Worm (Caenorhabditis elegans): ENCODE measurements around the gene ergi-2.

ergi-2 gene

DNA sequence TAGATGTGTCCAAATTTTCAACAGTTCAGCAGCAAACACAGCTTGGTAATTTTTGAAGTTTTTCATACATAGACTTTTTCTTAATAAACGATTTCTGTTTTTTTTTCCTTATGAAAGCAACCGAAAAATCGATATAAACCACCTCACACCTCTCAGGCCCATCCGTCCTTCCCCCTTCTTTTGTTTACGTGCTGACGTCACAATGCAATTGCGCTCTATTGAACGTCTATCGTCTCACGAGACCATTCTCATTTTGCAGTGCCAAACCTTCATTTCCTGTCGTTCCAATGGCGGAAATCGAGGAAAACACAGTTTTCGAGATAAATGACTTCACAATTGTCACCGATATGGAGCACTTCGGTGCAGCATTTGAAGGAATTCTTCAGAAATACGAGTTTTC is 23.8 kb downstream of the ergi-2 start, which contains the start of gene rbg-1 (continued):
- TF ChIP-seq snu-23 (GFP tag; optimal IDR thresholded peaks at IDR 0.05) (peak; percentile 88), swsn-7 (tag; optimal IDR thresholded peaks at IDR 0.05) (peak; percentile 70), unc-62 (GFP tag; optimal IDR thresholded peaks at IDR 0.05) (no peak), elt-3 (tag; optimal IDR thresholded peaks at IDR 0.05) (peak in 2 of 6 experiments; percentile 41 to 55), aly-2 (tag; optimal IDR thresholded peaks at IDR 0.05) (no peak), elt-2 (tag; optimal IDR thresholded peaks at IDR 0.05) (peak; percentile 1), F16B12.6 (tag; optimal IDR thresholded peaks at IDR 0.05) (no peak), fkh-8 (tag; optimal IDR thresholded peaks at IDR 0.05) (peak; percentile 66), hpl-2 (GFP tag; optimal IDR thresholded peaks at IDR 0.05) (peak; percentile 11), tbx-2 (tag; optimal IDR thresholded peaks at IDR 0.05) (peak; percentile 61), C16A3.4 (tag; optimal IDR thresholded peaks at IDR 0.05) (peak; percentile 79), mep-1 (tag; optimal IDR thresholded peaks at IDR 0.05) (peak; percentile 89), fkh-4 (tag; optimal IDR thresholded peaks at IDR 0.05; ENCODE audit: borderline replicate concordance) (no peak), nhr-20 (tag; optimal IDR thresholded peaks at IDR 0.05) (peak; percentile 78), lin-35 (GFP tag; optimal IDR thresholded peaks at IDR 0.05) (peak; percentile 57 to 84), rnt-1 (tag; optimal IDR thresholded peaks at IDR 0.05) (peak; percentile 78), C34B4.2 (tag; optimal IDR thresholded peaks at IDR 0.05) (no peak), jun-1 (tag; optimal IDR thresholded peaks at IDR 0.05) (peak; percentile 20), ets-5 (GFP tag; IDR thresholded peaks at IDR 0.05) (no peak), nhr-90 (tag; optimal IDR thresholded peaks at IDR 0.05; ENCODE audit: poor library complexity) (peak; percentile 49), pax-3 (tag; optimal IDR thresholded peaks at IDR 0.05) (no peak), nhr-19 (GFP tag; conservative IDR thresholded peaks at IDR 0.05) (peak; percentile 60), xbp-1 (tag; optimal IDR thresholded peaks at IDR 0.05) (peak; percentile 84), mef-2 (tag; optimal IDR thresholded peaks at IDR 0.05) (peak; percentile 10), unc-86 (tag; optimal IDR thresholded peaks at IDR 0.05) (peak; percentile 53), ztf-11 (tag; optimal IDR thresholded peaks at IDR 0.05) (no peak), unc-30 (tag; optimal IDR thresholded peaks at IDR 0.05) (no peak), ceh-8 (GFP tag; optimal IDR thresholded peaks at IDR 0.05) (no peak), lin-14 (GFP tag; optimal IDR thresholded peaks at IDR 0.05) (peak; percentile 91), efl-1 (optimal IDR thresholded peaks at IDR 0.05) (peak; percentile 47 to 58), efl-1 (GFP tag; optimal IDR thresholded peaks at IDR 0.05 in 1 of 2) (peak; percentile 22 to 95), egl-13 (tag; optimal IDR thresholded peaks at IDR 0.05) (no peak), vab-15 (tag; optimal IDR thresholded peaks at IDR 0.05) (no peak), ceh-90 (tag; optimal IDR thresholded peaks at IDR 0.05) (no peak), lir-3 (tag; optimal IDR thresholded peaks at IDR 0.05; ENCODE audit: poor library complexity) (peak; percentile 21), ceh-63 (GFP tag; optimal IDR thresholded peaks at IDR 0.05) (no peak), fkh-10 (GFP tag; optimal IDR thresholded peaks at IDR 0.05) (peak; percentile 13), ces-1 (GFP tag; optimal IDR thresholded peaks at IDR 0.05) (no peak), ceh-82 (tag; optimal IDR thresholded peaks at IDR 0.05) (peak in 2 of 3 experiments; percentile 39 to 77), nhr-84 (tag; optimal IDR thresholded peaks at IDR 0.05) (no peak), isw-1 (GFP tag; IDR thresholded peaks at IDR 0.05) (peak; percentile 40; the same call in 1 of the 2 replicates), sup-37 (GFP tag; optimal IDR thresholded peaks at IDR 0.05) (no peak), sptf-1 (tag; optimal IDR thresholded peaks at IDR 0.05) (no peak), nhr-28 (tag; optimal IDR thresholded peaks at IDR 0.05) (no peak), hlh-4 (tag; optimal IDR thresholded peaks at IDR 0.05) (no peak), ztf-4 (tag; optimal IDR thresholded peaks at IDR 0.05) (no peak), irx-1 (tag; optimal IDR thresholded peaks at IDR 0.05) (no peak), snpc-4 (tag; optimal IDR thresholded peaks at IDR 0.05) (peak; percentile 64)
